Worm (Caenorhabditis elegans) whole organism, L2 larva: ENCODE results near the gene rbc-1.
A peak's percentile ranks its signal among the peaks of the same experiment; 100 is the strongest.

Source experiments
- C34F6.9 ChIP-seq: fragments of 150-350 bp; optimal IDR thresholded peaks from 2 replicates; lab custom pipeline; 2014; ENCODE audit warnings: missing biosample characterization, missing genetic modification characterization
- F13H6.1 ChIP-seq: sonication (generic microtip); optimal IDR thresholded peaks from 2 replicates; lab custom pipeline; 2016; ENCODE audit warnings: missing genetic modification characterization, missing compliant biosample characterization
- R02D3.7 ChIP-seq: fragments of 150-350 bp; optimal IDR thresholded peaks from 2 replicates; lab custom pipeline; 2014; ENCODE audit warnings: missing biosample characterization, missing genetic modification characterization
- Y55F3AM.14 ChIP-seq: fragments of 200-800 bp; sonication (Bioruptor generic); optimal IDR thresholded peaks from 2 replicates; lab custom pipeline; 2018; ENCODE audit warnings: mild to moderate bottlenecking, missing genetic modification characterization, missing compliant biosample characterization
- ZK546.5 ChIP-seq: sonication (generic microtip); optimal IDR thresholded peaks from 2 replicates; lab custom pipeline; 2017; ENCODE audit warnings: missing biosample characterization, missing genetic modification characterization
- alr-1 ChIP-seq: fragments of 150-350 bp; optimal IDR thresholded peaks from 2 replicates; lab custom pipeline; 2014; ENCODE audit warnings: missing biosample characterization, missing genetic modification characterization
- aly-2 ChIP-seq: fragments of 150-350 bp; optimal IDR thresholded peaks from 2 replicates; lab custom pipeline; 2014; ENCODE audit warnings: missing biosample characterization, missing genetic modification characterization
- blmp-1 ChIP-seq: sonication (generic microtip); optimal IDR thresholded peaks from 2 replicates; lab custom pipeline; 2017; ENCODE audit warnings: missing genetic modification characterization, mild to moderate bottlenecking, missing compliant biosample characterization, antibody characterized with exemption, moderate library complexity; ENCODE audit not compliant: insufficient read depth
- ceh-82 ChIP-seq: fragments of 150-350 bp; optimal IDR thresholded peaks from 2 replicates; lab custom pipeline; 2014; ENCODE audit warnings: missing biosample characterization, missing genetic modification characterization
- crh-2 ChIP-seq: sonication (generic microtip); optimal IDR thresholded peaks from 2 replicates; lab custom pipeline; 2017; ENCODE audit warnings: missing biosample characterization, missing genetic modification characterization
- dmd-4 ChIP-seq: sonication (generic microtip); optimal IDR thresholded peaks from 2 replicates; lab custom pipeline; 2017; ENCODE audit warnings: missing biosample characterization, missing genetic modification characterization
- egl-27 ChIP-seq: sonication (generic microtip); optimal IDR thresholded peaks from 3 replicates; lab custom pipeline; 2017; ENCODE audit warnings: missing biosample characterization, missing genetic modification reagents, missing genetic modification characterization
- fos-1 ChIP-seq: fragments of 150-350 bp; optimal IDR thresholded peaks from 2 replicates; lab custom pipeline; 2014; ENCODE audit warnings: missing biosample characterization, missing genetic modification characterization
- lin-11 ChIP-seq: fragments of 150-350 bp; sonication (generic microtip); optimal IDR thresholded peaks from 2 replicates; lab custom pipeline; 2014; ENCODE audit warnings: missing biosample characterization, missing genetic modification characterization, inconsistent platforms, mixed read lengths
- lsy-2 ChIP-seq, 2 experiments: fragments of 150-350 bp in 1 of 2; sonication (generic microtip) in 1 of 2; optimal IDR thresholded peaks; 2 replicates each; lab custom pipeline; 2014 to 2017; ENCODE audit warnings: missing biosample characterization in 2 of 2, missing genetic modification characterization in 2 of 2
- mbf-1 ChIP-seq: sonication (generic microtip); optimal IDR thresholded peaks from 2 replicates; lab custom pipeline; 2017; ENCODE audit warnings: missing biosample characterization, missing genetic modification characterization
- nhr-11 ChIP-seq: fragments of 150-350 bp; optimal IDR thresholded peaks from 2 replicates; lab custom pipeline; 2014; ENCODE audit warnings: missing biosample characterization, missing genetic modification characterization
- nhr-129 ChIP-seq: fragments of 150-350 bp; optimal IDR thresholded peaks from 2 replicates; lab custom pipeline; 2014; ENCODE audit warnings: missing biosample characterization, missing genetic modification characterization
- nhr-237 ChIP-seq: fragments of 150-350 bp; optimal IDR thresholded peaks from 2 replicates; lab custom pipeline; 2014; ENCODE audit warnings: missing biosample characterization, missing genetic modification characterization
- peb-1 ChIP-seq: fragments of 150-350 bp; optimal IDR thresholded peaks from 2 replicates; lab custom pipeline; 2014; ENCODE audit warnings: missing biosample characterization, missing genetic modification characterization
- sem-4 ChIP-seq: fragments of 150-350 bp; optimal IDR thresholded peaks from 2 replicates; lab custom pipeline; 2014; ENCODE audit warnings: missing biosample characterization, missing genetic modification reagents, missing genetic modification characterization
- skn-1 ChIP-seq: sonication (generic microtip); optimal IDR thresholded peaks from 2 replicates; lab custom pipeline; 2017; ENCODE audit warnings: missing biosample characterization, missing genetic modification characterization
- sma-3 ChIP-seq: sonication (generic microtip); optimal IDR thresholded peaks from 2 replicates; lab custom pipeline; 2016; ENCODE audit warnings: missing genetic modification reagents, missing genetic modification characterization, missing compliant biosample characterization
- sma-9 ChIP-seq, 2 experiments: fragments of 150-350 bp in 1 of 2; sonication (generic microtip) in 1 of 2; optimal IDR thresholded peaks; 2 replicates each; lab custom pipeline; 2014 to 2016; ENCODE audit warnings: missing genetic modification characterization in 2 of 2, mild to moderate bottlenecking in 1 of 2, missing biosample characterization in 1 of 2, missing compliant biosample characterization in 1 of 2, missing genetic modification reagents in 1 of 2, moderate library complexity in 1 of 2
- snpc-4 ChIP-seq: fragments of 150-350 bp; optimal IDR thresholded peaks from 2 replicates; lab custom pipeline; 2014; ENCODE audit warnings: missing biosample characterization, missing genetic modification characterization
- unc-39 ChIP-seq: fragments of 150-350 bp; optimal IDR thresholded peaks from 2 replicates; lab custom pipeline; 2014; ENCODE audit warnings: missing biosample characterization, missing genetic modification characterization
- unc-55 ChIP-seq: fragments of 150-350 bp; sonication (generic microtip); optimal IDR thresholded peaks from 3 replicates; lab custom pipeline; 2014; ENCODE audit warnings: missing biosample characterization, missing genetic modification reagents, missing genetic modification characterization
- unc-62 ChIP-seq: fragments of 150-350 bp; optimal IDR thresholded peaks from 2 replicates; lab custom pipeline; 2014; ENCODE audit warnings: missing biosample characterization, missing genetic modification reagents, missing genetic modification characterization
- zag-1 ChIP-seq: fragments of 150-350 bp; optimal IDR thresholded peaks from 2 replicates; lab custom pipeline; 2014; ENCODE audit warnings: missing biosample characterization, missing genetic modification characterization
- ztf-1 ChIP-seq: fragments of 200-800 bp; sonication (Bioruptor generic); conservative IDR thresholded peaks from 2 replicates; pipeline ENCODE4 v1.3.6; 2022; ENCODE audit warnings: missing genetic modification characterization, missing compliant biosample characterization
- ztf-4 ChIP-seq: fragments of 150-350 bp; optimal IDR thresholded peaks from 2 replicates; lab custom pipeline; 2014; ENCODE audit warnings: missing biosample characterization, missing genetic modification characterization

The rbc-1 gene

ce11 chrX:14637445-14637844 lies 26.3 kb downstream of the rbc-1 start:
- TF ChIP-seq ztf-4 (tag; lab: Kevin White, UChicago) (no peak), lsy-2 (tag; optimal IDR thresholded peaks at IDR 0.05; lab: Kevin White, UChicago) (no peak), nhr-237 (tag; lab: Kevin White, UChicago) (no peak), sem-4 (tag; lab: Kevin White, UChicago) (no peak), snpc-4 (tag; lab: Kevin White, UChicago) (peak; percentile 85), skn-1 (tag; lab: Kevin White, UChicago) (no peak), ceh-82 (tag; lab: Kevin White, UChicago) (no peak), crh-2 (tag; lab: Kevin White, UChicago) (no peak), R02D3.7 (no peak)

- no peak for TF ChIP-seq sma-9 (GFP tag; optimal IDR thresholded peaks at IDR 0.05; lab: Kevin White, UChicago)
- TF ChIP-seq sma-9 (tag; optimal IDR thresholded peaks at IDR 0.05; lab: Kevin White, UChicago): no peak
- peak; percentile 68 for TF ChIP-seq nhr-129
- TF ChIP-seq F13H6.1 (tag; lab: Kevin White, UChicago): peak; percentile 52
- peak; percentile 12 to 38 for TF ChIP-seq lsy-2 (tag; optimal IDR thresholded peaks at IDR 0.05; lab: Kevin White, UChicago)
- TF ChIP-seq unc-62 (GFP tag; lab: Kevin White, UChicago): no peak
- TF ChIP-seq R02D3.7: no peak
- no peak for TF ChIP-seq mbf-1 (tag; lab: Kevin White, UChicago)
- TF ChIP-seq crh-2 (tag; lab: Kevin White, UChicago): peak; percentile 59
- TF ChIP-seq nhr-237 (tag; lab: Kevin White, UChicago): no peak
- TF ChIP-seq unc-55 (GFP tag; lab: Kevin White, UChicago): peak; percentile 65
- no peak for TF ChIP-seq egl-27 (tag; lab: Kevin White, UChicago)
- TF ChIP-seq unc-39: no peak
- TF ChIP-seq ceh-82 (tag; lab: Kevin White, UChicago): peak; percentile 5
- TF ChIP-seq aly-2 (tag; lab: Kevin White, UChicago): no peak
- no peak for TF ChIP-seq ztf-1 (GFP tag; lab: Robert Waterston, UW)
- TF ChIP-seq fos-1: peak; percentile 4
- peak; percentile 74 for TF ChIP-seq C34F6.9
- peak; percentile 79 for TF ChIP-seq zag-1 (tag; lab: Kevin White, UChicago)
- no peak for TF ChIP-seq alr-1
- TF ChIP-seq Y55F3AM.14 (GFP tag; lab: Kevin White, UChicago): peak; percentile 3
- no peak for TF ChIP-seq ZK546.5
- TF ChIP-seq blmp-1: no peak
- TF ChIP-seq sem-4 (tag; lab: Kevin White, UChicago): peak; percentile 20
- TF ChIP-seq peb-1 (tag; lab: Kevin White, UChicago): no peak
- no peak for TF ChIP-seq snpc-4 (tag; lab: Kevin White, UChicago)
- peak; percentile 59 for TF ChIP-seq lin-11
Measured at ce11 chrX:14639941-14640340, 28.8 kb downstream of the rbc-1 start.

- no peak for TF ChIP-seq lsy-2 (tag; optimal IDR thresholded peaks at IDR 0.05; lab: Kevin White, UChicago)
- no peak for TF ChIP-seq ZK546.5
Measured at ce11 chrX:14645392-14645791, 34.2 kb downstream of the rbc-1 start, which contains the start of gene F54E4.4. F54E4.4 (minus strand) TSS chrX:14645492.

ce11 chrX:14649224-14649623 lies 38.0 kb downstream of the rbc-1 start:
- TF ChIP-seq F13H6.1 (tag; lab: Kevin White, UChicago): peak; percentile 24
- no peak for TF ChIP-seq blmp-1

- TF ChIP-seq ceh-82 (tag; lab: Kevin White, UChicago): no peak
- TF ChIP-seq dmd-4 (tag; lab: Kevin White, UChicago): no peak
- no peak for TF ChIP-seq nhr-129
- TF ChIP-seq, all 48 proteins: peak for 0
Measured at ce11 chrX:14652058-14652457, 40.9 kb downstream of the rbc-1 start.

- TF ChIP-seq nhr-129 (peak; percentile 58), sma-3 (GFP tag; lab: Kevin White, UChicago) (no peak), nhr-11 (tag; lab: Kevin White, UChicago) (no peak), C34F6.9 (no peak), unc-62 (GFP tag; lab: Kevin White, UChicago) (no peak), sma-9 (GFP tag; optimal IDR thresholded peaks at IDR 0.05; lab: Kevin White, UChicago) (peak; percentile 27), sma-9 (tag; optimal IDR thresholded peaks at IDR 0.05; lab: Kevin White, UChicago) (no peak), F13H6.1 (tag; lab: Kevin White, UChicago) (peak; percentile 63)
Measured at ce11 chrX:14653486-14653885, 42.3 kb downstream of the rbc-1 start.
